Fruit fly (Drosophila melanogaster) whole organism, embryonic: Measurements from ENCODE around the gene yellow-b.

Experiments
- CG10267 ChIP-seq: fragments of 200-800 bp; sonication (Bioruptor generic); optimal IDR thresholded peaks from 2 replicates; lab custom pipeline; 2018; ENCODE audit warnings: missing biosample characterization, mild to moderate bottlenecking, missing genetic modification characterization, moderate library complexity
- CG10543 ChIP-seq: fragments of 200-800 bp; sonication (Bioruptor generic); optimal IDR thresholded peaks from 3 replicates; lab custom pipeline; 2017; ENCODE audit warnings: missing biosample characterization, mild to moderate bottlenecking, missing genetic modification characterization, moderate library complexity
- CG1233 ChIP-seq: fragments of 200-800 bp; sonication (Bioruptor generic); optimal IDR thresholded peaks from 4 replicates; lab custom pipeline; 2018; ENCODE audit warnings: missing biosample characterization, mild to moderate bottlenecking, missing genetic modification characterization
- CG14441 ChIP-seq: fragments of 200-800 bp; sonication (Bioruptor generic); IDR thresholded peaks from 2 replicates; pipeline ENCODE4 v1.3.6; 2022; ENCODE audit warnings: missing biosample characterization, missing genetic modification characterization
- CG14710 ChIP-seq: fragments of 200-800 bp; sonication (Bioruptor generic); optimal IDR thresholded peaks from 3 replicates; lab custom pipeline; 2019; ENCODE audit warnings: missing biosample characterization, mild to moderate bottlenecking, missing genetic modification characterization, moderate library complexity
- CG1602 ChIP-seq: fragments of 200-800 bp; sonication (Bioruptor generic); optimal IDR thresholded peaks from 3 replicates; lab custom pipeline; 2016; ENCODE audit warnings: missing biosample characterization, missing genetic modification characterization
- CG17359 ChIP-seq: fragments of 200-800 bp; sonication (Bioruptor generic); optimal IDR thresholded peaks from 3 replicates; lab custom pipeline; 2018; ENCODE audit warnings: missing biosample characterization, mild to moderate bottlenecking, missing genetic modification characterization, moderate library complexity
- CG17568 ChIP-seq: fragments of 200-800 bp; sonication (Bioruptor generic); optimal IDR thresholded peaks from 2 replicates; lab custom pipeline; 2018; ENCODE audit warnings: missing biosample characterization, mild to moderate bottlenecking, missing genetic modification characterization, moderate library complexity
- CG1792 ChIP-seq: fragments of 200-800 bp; sonication (Bioruptor generic); optimal IDR thresholded peaks from 2 replicates; lab custom pipeline; 2016; ENCODE audit warnings: missing biosample characterization, missing genetic modification characterization
- CG18262 ChIP-seq: fragments of 200-800 bp; optimal IDR thresholded peaks from 3 replicates; lab custom pipeline; 2019; ENCODE audit warnings: missing biosample characterization, mild to moderate bottlenecking, missing genetic modification characterization, moderate library complexity
- CG18599 ChIP-seq: fragments of 200-800 bp; sonication (Bioruptor generic); optimal IDR thresholded peaks from 3 replicates; lab custom pipeline; 2017; ENCODE audit warnings: missing biosample characterization, missing genetic modification characterization, mild to moderate bottlenecking, moderate library complexity, missing genetic modification reagents
- CG18619 ChIP-seq: fragments of 200-800 bp; sonication (Bioruptor generic); optimal IDR thresholded peaks from 3 replicates; lab custom pipeline; 2017; ENCODE audit warnings: missing biosample characterization, mild to moderate bottlenecking, missing genetic modification characterization
- CG32772 ChIP-seq: fragments of 200-800 bp; sonication (Bioruptor generic); IDR thresholded peaks from 2 replicates; pipeline ENCODE4 v1.3.6; 2022; ENCODE audit warnings: missing biosample characterization, missing genetic modification characterization
- CG6791 ChIP-seq: fragments of 200-800 bp; sonication (Bioruptor generic); IDR thresholded peaks from 3 replicates; pipeline ENCODE4 v1.3.6; 2022; ENCODE audit warnings: missing biosample characterization, missing genetic modification characterization; ENCODE audit not compliant: partially characterized antibody
- CG7357 ChIP-seq: fragments of 200-800 bp; sonication (Bioruptor generic); IDR thresholded peaks from 3 replicates; pipeline ENCODE4 v1.3.6; 2022; ENCODE audit warnings: missing biosample characterization, missing genetic modification characterization
- CG7786 ChIP-seq: fragments of 200-800 bp; sonication (Bioruptor generic); optimal IDR thresholded peaks from 2 replicates; lab custom pipeline; 2016; ENCODE audit warnings: missing biosample characterization, missing genetic modification characterization
- CG9609 ChIP-seq: fragments of 200-800 bp; sonication (Bioruptor generic); optimal IDR thresholded peaks from 3 replicates; lab custom pipeline; 2016; ENCODE audit warnings: missing biosample characterization, missing genetic modification characterization
- Chrac-16 ChIP-seq: fragments of 200-800 bp; sonication (Bioruptor generic); optimal IDR thresholded peaks from 3 replicates; lab custom pipeline; 2016; ENCODE audit warnings: missing biosample characterization, missing genetic modification characterization
- CkIIα-i1 ChIP-seq: fragments of 200-800 bp; sonication (Bioruptor generic); IDR thresholded peaks from 2 replicates; pipeline ENCODE4 v1.3.6; 2022; ENCODE audit warnings: missing biosample characterization, missing genetic modification characterization
- D19B ChIP-seq: fragments of 200-800 bp; sonication (Bioruptor generic); optimal IDR thresholded peaks from 2 replicates; lab custom pipeline; 2017; ENCODE audit warnings: missing biosample characterization, mild to moderate bottlenecking, missing genetic modification characterization
- Deaf1 ChIP-seq: fragments of 200-800 bp; optimal IDR thresholded peaks from 3 replicates; lab custom pipeline; 2019; ENCODE audit warnings: missing biosample characterization, mild to moderate bottlenecking, missing genetic modification characterization, moderate library complexity
- Dip3 ChIP-seq: fragments of 200-800 bp; sonication (Bioruptor generic); optimal IDR thresholded peaks from 3 replicates; lab custom pipeline; 2016; ENCODE audit warnings: missing biosample characterization, missing genetic modification characterization
- Ets97D ChIP-seq: fragments of 200-800 bp; sonication (Bioruptor generic); optimal IDR thresholded peaks from 3 replicates; lab custom pipeline; 2016; ENCODE audit warnings: missing biosample characterization, missing genetic modification characterization
- HHEX ChIP-seq: fragments of 200-800 bp; sonication (Bioruptor generic); optimal IDR thresholded peaks from 3 replicates; lab custom pipeline; 2017; ENCODE audit warnings: missing biosample characterization, mild to moderate bottlenecking, missing genetic modification characterization, missing genetic modification reagents
- Hr3 ChIP-seq: fragments of 200-800 bp; sonication (Bioruptor generic); optimal IDR thresholded peaks from 3 replicates; lab custom pipeline; 2016; ENCODE audit warnings: missing biosample characterization, missing genetic modification characterization
- Lhr ChIP-seq: fragments of 200-800 bp; sonication (Bioruptor generic); optimal IDR thresholded peaks from 3 replicates; lab custom pipeline; 2017; ENCODE audit warnings: mild to moderate bottlenecking, missing biosample characterization, missing genetic modification reagents, missing genetic modification characterization
- Mrtf ChIP-seq: fragments of 200-800 bp; sonication (Bioruptor generic); IDR thresholded peaks from 3 replicates; pipeline ENCODE4 v1.3.6; 2022; ENCODE audit warnings: missing biosample characterization, missing genetic modification characterization
- Sry-δ ChIP-seq: fragments of 200-800 bp; sonication (Bioruptor generic); optimal IDR thresholded peaks from 2 replicates; lab custom pipeline; 2016; ENCODE audit warnings: missing biosample characterization, missing genetic modification characterization
- chm ChIP-seq: fragments of 200-800 bp; sonication (Bioruptor generic); IDR thresholded peaks from 2 replicates; pipeline ENCODE4 v1.3.6; 2022; ENCODE audit warnings: missing biosample characterization, missing genetic modification characterization
- ci ChIP-seq: fragments of 200-800 bp; sonication (Bioruptor generic); IDR thresholded peaks from 3 replicates; pipeline ENCODE4 v1.3.6; 2022; ENCODE audit warnings: missing biosample characterization, missing genetic modification characterization
- dmrt99B ChIP-seq: fragments of 200-800 bp; sonication (Bioruptor generic); optimal IDR thresholded peaks from 2 replicates; lab custom pipeline; 2018; ENCODE audit warnings: missing biosample characterization, mild to moderate bottlenecking, missing genetic modification characterization, moderate library complexity
- esg ChIP-seq: fragments of 200-800 bp; sonication (Bioruptor generic); conservative IDR thresholded peaks from 2 replicates; pipeline ENCODE4 v1.3.6; 2022; ENCODE audit warnings: missing biosample characterization, missing genetic modification characterization
- eve ChIP-seq, 2 experiments: fragments of >200 bp; optimal IDR thresholded peaks; 2 replicates each; lab custom pipeline; 2017; ENCODE audit warnings: missing biosample characterization in 2 of 2, missing genetic modification characterization in 2 of 2
- gcm2 ChIP-seq: fragments of 200-800 bp; sonication (Bioruptor generic); optimal IDR thresholded peaks from 2 replicates; lab custom pipeline; 2016; ENCODE audit warnings: missing biosample characterization, missing genetic modification characterization
- hbn ChIP-seq: fragments of 200-800 bp; sonication (Bioruptor generic); IDR thresholded peaks from 2 replicates; pipeline ENCODE4 v1.3.6; 2022; ENCODE audit warnings: missing biosample characterization, missing genetic modification characterization; ENCODE audit not compliant: partially characterized antibody
- insv ChIP-seq, 2 experiments: fragments of 200-800 bp; sonication (Bioruptor generic); optimal IDR thresholded peaks; 3 replicates each; lab custom pipeline; 2016 to 2018; ENCODE audit warnings: missing biosample characterization in 2 of 2, missing genetic modification characterization in 2 of 2
- jigr1 ChIP-seq: fragments of 200-800 bp; sonication (Bioruptor generic); IDR thresholded peaks from 3 replicates; pipeline ENCODE4 v1.3.6; 2022; ENCODE audit warnings: missing biosample characterization, missing genetic modification characterization
- lbe ChIP-seq: fragments of 200-800 bp; sonication (Bioruptor generic); optimal IDR thresholded peaks from 2 replicates; lab custom pipeline; 2016; ENCODE audit warnings: missing biosample characterization, mild to moderate bottlenecking, missing genetic modification characterization
- lilli ChIP-seq: fragments of 200-800 bp; sonication (Bioruptor generic); optimal IDR thresholded peaks from 3 replicates; lab custom pipeline; 2016; ENCODE audit warnings: missing biosample characterization, missing genetic modification characterization
- otp ChIP-seq: fragments of 200-800 bp; sonication (Bioruptor generic); IDR thresholded peaks from 3 replicates; pipeline ENCODE4, ENCODE4 v1.3.6; 2022; ENCODE audit warnings: missing biosample characterization, missing genetic modification characterization
- p53 ChIP-seq: fragments of 200-800 bp; sonication (Bioruptor generic); optimal IDR thresholded peaks from 2 replicates; lab custom pipeline; 2016; ENCODE audit warnings: missing biosample characterization, missing genetic modification characterization
- phol ChIP-seq: fragments of 200-800 bp; sonication (Bioruptor generic); optimal IDR thresholded peaks from 3 replicates; lab custom pipeline; 2018; ENCODE audit warnings: missing biosample characterization, mild to moderate bottlenecking, missing genetic modification characterization, moderate library complexity
- ranshi ChIP-seq: fragments of 200-800 bp; sonication (Bioruptor generic); IDR thresholded peaks from 2 replicates; pipeline ENCODE4 v1.3.6; 2022; ENCODE audit warnings: missing biosample characterization, missing genetic modification characterization
- sens ChIP-seq: fragments of 200-800 bp; sonication (Bioruptor generic); peaks from one replicate; lab custom pipeline; 2016; ENCODE audit warnings: missing biosample characterization, missing genetic modification characterization
- sim ChIP-seq: fragments of 200-800 bp; sonication (Bioruptor generic); IDR thresholded peaks from 2 replicates; pipeline ENCODE4 v1.3.6; 2022; ENCODE audit warnings: missing biosample characterization, missing genetic modification characterization
- slou ChIP-seq: fragments of 200-800 bp; sonication (Bioruptor generic); optimal IDR thresholded peaks from 3 replicates; lab custom pipeline; 2016; ENCODE audit warnings: missing biosample characterization, missing genetic modification characterization
- sug ChIP-seq: fragments of 200-800 bp; optimal IDR thresholded peaks from 2 replicates; lab custom pipeline; 2019; ENCODE audit warnings: missing biosample characterization, mild to moderate bottlenecking, missing genetic modification characterization, moderate library complexity
- wor ChIP-seq: fragments of 200-800 bp; sonication (Bioruptor generic); IDR thresholded peaks from 2 replicates; pipeline ENCODE4 v1.3.6; 2022; ENCODE audit warnings: missing biosample characterization, missing genetic modification characterization
- zen ChIP-seq: fragments of 200-800 bp; sonication (Bioruptor generic); optimal IDR thresholded peaks from 3 replicates; lab custom pipeline; 2018; ENCODE audit warnings: missing biosample characterization, mild to moderate bottlenecking, missing genetic modification characterization, moderate library complexity

Gene yellow-b

dm6 chr2L:16719643-16720515, 34.3 kb upstream of the yellow-b start, which contains the start of gene Cyt-c-p (continued):
- TF ChIP-seq CG1233 (GFP tag; lab: Kevin White, UChicago) (no peak), Sry-δ (GFP tag; lab: Kevin White, UChicago) (peak; percentile 70), D19B (GFP tag; lab: Kevin White, UChicago) (no peak), CG18262 (tag; lab: Kevin White, UChicago) (peak; percentile 0), CG14710 (tag; lab: Kevin White, UChicago) (peak; percentile 75), CG1602 (GFP tag; lab: Kevin White, UChicago) (no peak), Lhr (GFP tag; lab: Kevin White, UChicago) (peak; percentile 93), slou (GFP tag; lab: Kevin White, UChicago) (no peak), CG18599 (peak; percentile 71), lbe (no peak), sens (GFP tag; lab: Kevin White, UChicago) (peak; percentile 82), chm (GFP tag; lab: Robert Waterston, UW) (peak; percentile 67; the same call in 1 of the 2 replicates), CG9609 (GFP tag; lab: Kevin White, UChicago) (no peak), lilli (GFP tag; lab: Kevin White, UChicago) (peak; percentile 38), sug (peak; percentile 63), insv (GFP tag; optimal IDR thresholded peaks at IDR 0.05; lab: Kevin White, UChicago) (peak in 1 of 2 experiments; percentile 11), CG6791 (GFP tag; lab: Robert Waterston, UW) (peak; percentile 53; the same call in 2 of the 3 replicates), gcm2 (peak; percentile 6), CG7357 (no peak), eve (GFP tag; optimal IDR thresholded peaks at IDR 0.05; lab: Kevin White, UChicago) (peak in 1 of 2 experiments; percentile 36), Mrtf (GFP tag; lab: Robert Waterston, UW) (no peak), CkIIα-i1 (GFP tag; lab: Robert Waterston, UW) (no peak), otp (GFP tag; lab: Robert Waterston, UW) (no peak), CG7786 (no peak), ci (peak; percentile 27; the same call in 1 of the 3 replicates), hbn (peak; percentile 44; the same call in 1 of the 2 replicates), Chrac-16 (peak; percentile 2), dmrt99B (tag; lab: Kevin White, UChicago) (no peak), p53 (GFP tag; lab: Kevin White, UChicago) (peak; percentile 44), wor (GFP tag; lab: Robert Waterston, UW) (no peak), CG17359 (tag; lab: Kevin White, UChicago) (no peak), CG10543 (GFP tag; lab: Kevin White, UChicago) (peak; percentile 29), ranshi (no peak; the same call in 1 of the 2 replicates), CG14441 (no peak), zen (tag; lab: Kevin White, UChicago) (peak; percentile 75), CG10267 (peak; percentile 56), CG32772 (GFP tag; lab: Robert Waterston, UW) (no peak), Ets97D (GFP tag; lab: Kevin White, UChicago) (peak; percentile 76), CG18619 (GFP tag; lab: Kevin White, UChicago) (peak; percentile 25), CG17568 (GFP tag; lab: Kevin White, UChicago) (no peak), esg (GFP tag; lab: Robert Waterston, UW) (no peak), jigr1 (GFP tag; lab: Robert Waterston, UW) (no peak), HHEX (no peak), Deaf1 (tag; lab: Kevin White, UChicago) (peak; percentile 87), phol (tag; lab: Kevin White, UChicago) (peak; percentile 77), Hr3 (GFP tag; lab: Kevin White, UChicago) (no peak), sim (GFP tag; lab: Robert Waterston, UW) (no peak), Dip3 (no peak), CG1792 (GFP tag; lab: Kevin White, UChicago) (no peak)
